Worm (Caenorhabditis elegans): ENCODE data around the gene F48B9.1.

DNA sequence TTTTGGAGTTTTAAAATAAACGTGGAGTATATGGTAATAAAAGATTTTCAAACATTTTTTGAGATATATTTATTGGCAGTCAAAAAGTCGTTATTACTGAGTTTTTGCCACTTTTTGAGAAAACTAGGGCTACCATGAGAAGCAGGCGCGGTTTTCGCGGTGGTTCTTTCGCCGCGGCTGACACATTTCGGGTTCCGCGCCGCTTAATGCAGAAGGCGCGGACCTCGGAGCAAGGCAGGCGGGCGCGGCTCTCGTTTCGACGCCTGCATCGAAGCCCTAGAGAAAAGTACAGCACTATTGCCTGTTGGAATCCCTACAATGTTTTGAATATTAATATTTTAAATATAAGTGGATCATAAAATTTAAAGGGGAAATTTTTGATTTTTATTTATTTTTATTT is 38.8 kb downstream of the F48B9.1 start:
- TF ChIP-seq ama-1 (optimal IDR thresholded peaks at IDR 0.05): no peak
- no peak for TF ChIP-seq F13C5.2 (tag; optimal IDR thresholded peaks at IDR 0.05)
- TF ChIP-seq tbx-37 (GFP tag; conservative IDR thresholded peaks at IDR 0.05): no peak
- no peak for TF ChIP-seq scrt-1 (GFP tag; IDR thresholded peaks at IDR 0.05)
- no peak for TF ChIP-seq hmbx-1 (tag; optimal IDR thresholded peaks at IDR 0.05)
- no peak for TF ChIP-seq pes-1 (GFP tag; IDR thresholded peaks at IDR 0.05)
- no peak for TF ChIP-seq hnd-1 (tag; optimal IDR thresholded peaks at IDR 0.05)
- TF ChIP-seq sea-1 (GFP tag; conservative IDR thresholded peaks at IDR 0.05): no peak
- no peak for TF ChIP-seq tbx-11 (GFP tag; IDR thresholded peaks at IDR 0.05)
